Worm (Caenorhabditis elegans): ENCODE measurements around the gene vrp-1.

Gene vrp-1

DNA sequence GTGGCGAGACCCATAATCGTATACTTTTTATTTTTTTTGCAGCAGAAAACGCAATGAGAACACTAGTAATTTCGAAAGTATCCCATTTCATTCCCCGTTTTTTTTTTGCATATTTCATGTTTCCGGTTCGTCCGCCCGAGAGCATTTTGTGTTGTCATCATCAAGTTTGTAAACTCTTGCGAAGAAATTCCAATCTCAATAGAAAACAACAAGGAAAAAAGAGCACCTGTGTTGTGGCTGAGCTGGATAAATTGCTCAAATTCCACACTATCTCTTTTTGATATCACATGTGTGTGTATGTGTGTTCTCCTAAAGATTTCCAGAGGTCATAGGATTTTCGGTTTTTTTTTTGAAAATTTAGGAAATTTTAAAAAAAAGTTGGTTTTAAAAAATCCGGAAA, 19.6 kb downstream of the vrp-1 start:
- TF ChIP-seq sea-1 (GFP tag; conservative IDR thresholded peaks at IDR 0.05) (no peak), aly-1 (tag; optimal IDR thresholded peaks at IDR 0.05) (no peak), hmbx-1 (tag; optimal IDR thresholded peaks at IDR 0.05) (no peak), flt-1 (GFP tag; IDR thresholded peaks at IDR 0.05) (no peak), ceh-36 (tag; optimal IDR thresholded peaks at IDR 0.05) (no peak), tbx-37 (GFP tag; conservative IDR thresholded peaks at IDR 0.05) (no peak), B0310.2 (tag; optimal IDR thresholded peaks at IDR 0.05) (no peak)

- TF ChIP-seq ama-1 (optimal IDR thresholded peaks at IDR 0.05) (no peak), hmg-4 (GFP tag; optimal IDR thresholded peaks at IDR 0.05) (no peak), pes-1 (GFP tag; IDR thresholded peaks at IDR 0.05) (no peak), hmbx-1 (tag; optimal IDR thresholded peaks at IDR 0.05) (no peak), hnd-1 (tag; optimal IDR thresholded peaks at IDR 0.05) (no peak), ceh-13 (GFP tag; optimal IDR thresholded peaks at IDR 0.05) (no peak), sea-1 (GFP tag; conservative IDR thresholded peaks at IDR 0.05) (no peak), F13C5.2 (tag; optimal IDR thresholded peaks at IDR 0.05) (no peak), tbx-11 (GFP tag; IDR thresholded peaks at IDR 0.05) (no peak)
These were observed 23.0 kb downstream of the vrp-1 start for ce11 chrIV:3035375-3035774.

- TF ChIP-seq tbx-37 (GFP tag; conservative IDR thresholded peaks at IDR 0.05) (no peak), ceh-13 (GFP tag; optimal IDR thresholded peaks at IDR 0.05) (no peak), pes-1 (GFP tag; IDR thresholded peaks at IDR 0.05) (no peak), aly-1 (tag; optimal IDR thresholded peaks at IDR 0.05) (no peak), ama-1 (optimal IDR thresholded peaks at IDR 0.05) (no peak), ets-7 (tag; optimal IDR thresholded peaks at IDR 0.05) (no peak), hmg-4 (GFP tag; optimal IDR thresholded peaks at IDR 0.05) (no peak)
These were observed 25.5 kb downstream of the vrp-1 start for ce11 chrIV:3037932-3038331.

- TF ChIP-seq ceh-36 (tag; optimal IDR thresholded peaks at IDR 0.05) (no peak), F13C5.2 (tag; optimal IDR thresholded peaks at IDR 0.05) (no peak), flt-1 (GFP tag; IDR thresholded peaks at IDR 0.05) (no peak), tbx-11 (GFP tag; IDR thresholded peaks at IDR 0.05) (no peak), sea-1 (GFP tag; conservative IDR thresholded peaks at IDR 0.05) (no peak), hmg-4 (GFP tag; optimal IDR thresholded peaks at IDR 0.05) (no peak), scrt-1 (GFP tag; IDR thresholded peaks at IDR 0.05) (no peak), B0310.2 (tag; optimal IDR thresholded peaks at IDR 0.05) (no peak), hnd-1 (tag; optimal IDR thresholded peaks at IDR 0.05) (no peak)
These were observed 26.4 kb downstream of the vrp-1 start for ce11 chrIV:3038740-3039139.

ce11 chrIV:3044158-3044557, 31.8 kb downstream of the vrp-1 start:
- no peak for TF ChIP-seq tbx-37 (GFP tag; conservative IDR thresholded peaks at IDR 0.05)
- TF ChIP-seq sea-1 (GFP tag; conservative IDR thresholded peaks at IDR 0.05), result no peak
- no peak for TF ChIP-seq hnd-1 (tag; optimal IDR thresholded peaks at IDR 0.05)
- TF ChIP-seq ets-7 (tag; optimal IDR thresholded peaks at IDR 0.05), result no peak
- TF ChIP-seq pes-1 (GFP tag; IDR thresholded peaks at IDR 0.05), result no peak
- TF ChIP-seq flt-1 (GFP tag; IDR thresholded peaks at IDR 0.05), result no peak
- TF ChIP-seq aly-1 (tag; optimal IDR thresholded peaks at IDR 0.05), result no peak
- TF ChIP-seq hmbx-1 (tag; optimal IDR thresholded peaks at IDR 0.05), result no peak
- TF ChIP-seq ceh-13 (GFP tag; optimal IDR thresholded peaks at IDR 0.05), result no peak
- no peak for TF ChIP-seq tbx-11 (GFP tag; IDR thresholded peaks at IDR 0.05)
- TF ChIP-seq ceh-36 (tag; optimal IDR thresholded peaks at IDR 0.05), result no peak
- no peak for TF ChIP-seq hmg-4 (GFP tag; optimal IDR thresholded peaks at IDR 0.05)
- TF ChIP-seq F13C5.2 (tag; optimal IDR thresholded peaks at IDR 0.05), result no peak
- TF ChIP-seq tra-4 (tag; optimal IDR thresholded peaks at IDR 0.05), result no peak

DNA sequence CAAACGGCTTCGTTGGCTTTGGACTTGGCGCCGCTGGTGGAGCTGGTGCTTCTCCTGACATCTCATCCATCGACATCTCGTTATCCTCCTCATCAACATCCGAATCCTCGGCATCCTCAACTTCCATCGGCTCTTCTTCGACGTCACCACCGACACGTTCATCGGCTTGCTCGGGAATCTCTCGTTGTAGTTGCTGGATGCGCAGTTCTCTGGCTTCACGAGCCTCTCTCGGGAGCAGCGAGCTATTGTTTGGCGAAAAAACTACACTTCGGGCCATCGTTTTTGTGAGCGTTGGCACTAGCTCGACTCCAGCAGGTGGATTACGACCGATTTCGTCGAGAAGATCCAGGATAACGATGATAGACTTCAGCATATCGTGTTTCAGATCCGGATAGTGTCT, 33.6 kb downstream of the vrp-1 start:
- TF ChIP-seq flt-1 (GFP tag; IDR thresholded peaks at IDR 0.05) (no peak), aly-1 (tag; optimal IDR thresholded peaks at IDR 0.05) (no peak), ama-1 (optimal IDR thresholded peaks at IDR 0.05) (no peak), F13C5.2 (tag; optimal IDR thresholded peaks at IDR 0.05) (no peak), ets-7 (tag; optimal IDR thresholded peaks at IDR 0.05) (no peak), pes-1 (GFP tag; IDR thresholded peaks at IDR 0.05) (no peak), scrt-1 (GFP tag; IDR thresholded peaks at IDR 0.05) (no peak), hmg-4 (GFP tag; optimal IDR thresholded peaks at IDR 0.05) (no peak), tbx-37 (GFP tag; conservative IDR thresholded peaks at IDR 0.05) (no peak), hmbx-1 (tag; optimal IDR thresholded peaks at IDR 0.05) (no peak), ceh-13 (GFP tag; optimal IDR thresholded peaks at IDR 0.05) (no peak), ceh-36 (tag; optimal IDR thresholded peaks at IDR 0.05) (no peak), tra-4 (tag; optimal IDR thresholded peaks at IDR 0.05) (no peak), sea-1 (GFP tag; conservative IDR thresholded peaks at IDR 0.05) (no peak)

DNA sequence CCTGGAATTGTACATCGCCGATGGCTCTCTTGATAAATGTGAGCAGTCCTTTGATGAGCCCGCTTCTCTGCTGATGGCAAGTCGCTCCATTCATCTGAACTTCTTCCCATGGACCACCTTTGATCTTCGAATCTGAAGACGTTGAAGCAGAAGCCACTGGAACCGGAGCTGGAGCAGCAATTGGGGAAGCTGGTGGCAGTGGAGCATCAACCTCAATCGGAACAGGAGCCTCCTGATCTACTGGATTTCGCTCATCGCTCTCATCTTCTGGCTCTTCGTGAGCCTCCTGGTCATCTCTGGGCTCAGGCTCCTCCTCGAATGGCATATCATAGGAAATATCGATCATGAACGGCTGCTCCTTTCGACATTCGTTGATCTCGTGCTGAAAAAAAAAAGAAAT, 34.5 kb downstream of the vrp-1 start:
- no peak for TF ChIP-seq scrt-1 (GFP tag; IDR thresholded peaks at IDR 0.05)
- TF ChIP-seq ets-7 (tag; optimal IDR thresholded peaks at IDR 0.05), result no peak
- no peak for TF ChIP-seq F13C5.2 (tag; optimal IDR thresholded peaks at IDR 0.05)
- TF ChIP-seq tra-4 (tag; optimal IDR thresholded peaks at IDR 0.05), result no peak

DNA sequence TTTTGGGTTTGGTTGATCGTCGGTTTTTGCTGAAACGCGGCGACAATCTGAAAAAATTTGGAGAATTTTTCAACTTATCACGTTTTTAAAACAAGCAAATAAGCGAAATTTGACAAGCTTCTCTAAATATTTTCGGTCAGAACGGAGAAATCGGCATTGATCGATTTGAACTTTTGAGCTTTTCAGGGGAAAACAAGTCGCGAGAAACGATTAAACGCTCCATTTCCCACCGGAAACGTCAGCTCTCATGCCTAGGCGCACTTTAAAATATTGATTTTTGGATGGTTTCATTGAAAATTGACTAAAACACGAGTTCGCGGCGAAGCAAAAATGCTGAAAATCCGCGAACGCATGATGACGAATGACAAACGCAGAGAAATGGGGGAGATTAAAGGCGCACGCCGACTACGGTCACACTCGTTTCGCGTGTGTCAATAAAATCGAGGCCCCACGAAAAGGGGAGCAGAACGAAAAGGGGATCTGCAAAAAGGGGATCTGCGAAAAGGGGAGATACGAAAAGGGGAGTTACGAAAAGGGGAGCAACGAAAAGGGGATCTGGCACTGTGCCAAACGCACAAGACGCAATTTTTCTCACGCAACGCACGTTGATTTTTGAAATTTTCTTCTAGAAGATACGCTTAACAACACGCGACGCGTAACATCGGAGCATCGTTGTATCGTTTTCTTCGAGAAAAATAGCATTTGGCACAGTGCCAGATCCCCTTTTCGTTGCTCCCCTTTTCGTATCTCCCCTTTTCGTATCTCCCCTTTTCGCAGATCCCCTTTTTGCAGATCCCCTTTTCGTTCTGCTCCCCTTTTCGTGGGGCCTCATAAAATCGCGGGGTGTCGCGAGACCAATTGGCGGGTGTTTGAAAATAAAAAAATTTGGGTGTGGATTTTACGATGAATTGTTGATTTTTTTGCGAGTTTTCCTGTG, 37.9 kb downstream of the vrp-1 start, which contains the start of gene eel-1:
Gene eel-1, minus strand, starts transcription at position 51 of the 937 bp plus-strand sequence.
- TF ChIP-seq hnd-1 (tag; optimal IDR thresholded peaks at IDR 0.05) (peak; percentile 71), ets-7 (tag; optimal IDR thresholded peaks at IDR 0.05) (peak; percentile 92), aly-1 (tag; optimal IDR thresholded peaks at IDR 0.05) (peak; percentile 70), tbx-11 (GFP tag; IDR thresholded peaks at IDR 0.05) (peak; percentile 89), B0310.2 (tag; optimal IDR thresholded peaks at IDR 0.05) (peak; percentile 59), scrt-1 (GFP tag; IDR thresholded peaks at IDR 0.05) (peak; percentile 86), tbx-37 (GFP tag; conservative IDR thresholded peaks at IDR 0.05) (peak; percentile 93), pes-1 (GFP tag; IDR thresholded peaks at IDR 0.05) (peak; percentile 92), ceh-36 (tag; optimal IDR thresholded peaks at IDR 0.05) (peak; percentile 42), hmg-4 (GFP tag; optimal IDR thresholded peaks at IDR 0.05) (peak; percentile 84), flt-1 (GFP tag; IDR thresholded peaks at IDR 0.05) (peak; percentile 80), tra-4 (tag; optimal IDR thresholded peaks at IDR 0.05) (peak; percentile 55), ceh-13 (GFP tag; optimal IDR thresholded peaks at IDR 0.05) (peak; percentile 43), sea-1 (GFP tag; conservative IDR thresholded peaks at IDR 0.05) (peak; percentile 90), F13C5.2 (tag; optimal IDR thresholded peaks at IDR 0.05) (peak; percentile 38)

Measured in whole organism, early embryonic.